Worm (Caenorhabditis elegans) whole organism, L1 larva: ENCODE results near the gene R05H10.3.

Experiments
- alr-1 ChIP-seq: fragments of 200-800 bp; sonication (Bioruptor generic); optimal IDR thresholded peaks from 2 replicates; lab custom pipeline; 2018; ENCODE audit warnings: borderline replicate concordance, mild to moderate bottlenecking, missing genetic modification characterization, missing compliant biosample characterization
- aly-2 ChIP-seq: fragments of 150-350 bp; optimal IDR thresholded peaks from 2 replicates; lab custom pipeline; 2014; ENCODE audit warnings: missing biosample characterization, missing genetic modification characterization
- egl-27 ChIP-seq, 2 experiments: fragments of 150-350 bp in 1 of 2; sonication (generic microtip); optimal IDR thresholded peaks; 3 replicates each; lab custom pipeline; 2017 to 2018; ENCODE audit warnings: missing biosample characterization in 2 of 2, missing genetic modification characterization in 2 of 2, missing genetic modification reagents in 2 of 2
- lin-39 ChIP-seq: fragments of 150-350 bp; optimal IDR thresholded peaks from 2 replicates; lab custom pipeline; 2014; ENCODE audit warnings: missing biosample characterization, missing genetic modification reagents, missing genetic modification characterization
- lir-3 ChIP-seq: sonication (generic microtip); optimal IDR thresholded peaks from 2 replicates; lab custom pipeline; 2016; ENCODE audit warnings: mild to moderate bottlenecking, missing genetic modification characterization, moderate library complexity, missing compliant biosample characterization; ENCODE audit not compliant: poor library complexity
- nhr-11 ChIP-seq: fragments of 150-350 bp; optimal IDR thresholded peaks from 2 replicates; lab custom pipeline; 2014; ENCODE audit warnings: missing biosample characterization, missing genetic modification characterization
- nhr-28 ChIP-seq: fragments of 150-350 bp; optimal IDR thresholded peaks from 2 replicates; lab custom pipeline; 2014; ENCODE audit warnings: missing biosample characterization, missing genetic modification characterization
- nhr-76 ChIP-seq: sonication (generic microtip); optimal IDR thresholded peaks from 2 replicates; lab custom pipeline; 2017; ENCODE audit warnings: missing biosample characterization, missing genetic modification characterization
- nhr-77 ChIP-seq: fragments of 150-350 bp; optimal IDR thresholded peaks from 2 replicates; lab custom pipeline; 2014; ENCODE audit warnings: missing biosample characterization, missing genetic modification characterization
- snpc-4 ChIP-seq: fragments of 150-350 bp; optimal IDR thresholded peaks from 2 replicates; lab custom pipeline; 2014; ENCODE audit warnings: missing biosample characterization, missing genetic modification characterization
- sptf-1 ChIP-seq: fragments of 150-350 bp; optimal IDR thresholded peaks from 2 replicates; lab custom pipeline; 2014; ENCODE audit warnings: missing biosample characterization, missing genetic modification characterization
- tlp-1 ChIP-seq: fragments of 150-350 bp; optimal IDR thresholded peaks from 2 replicates; lab custom pipeline; 2014; ENCODE audit warnings: missing biosample characterization, missing genetic modification characterization
- unc-30 ChIP-seq: sonication (generic microtip); optimal IDR thresholded peaks from 2 replicates; lab custom pipeline; 2017; ENCODE audit warnings: missing biosample characterization, missing genetic modification characterization
- unc-62 ChIP-seq: fragments of 150-350 bp; optimal IDR thresholded peaks from 2 replicates; lab custom pipeline; 2014; ENCODE audit warnings: missing biosample characterization, missing genetic modification reagents, missing genetic modification characterization

DNA sequence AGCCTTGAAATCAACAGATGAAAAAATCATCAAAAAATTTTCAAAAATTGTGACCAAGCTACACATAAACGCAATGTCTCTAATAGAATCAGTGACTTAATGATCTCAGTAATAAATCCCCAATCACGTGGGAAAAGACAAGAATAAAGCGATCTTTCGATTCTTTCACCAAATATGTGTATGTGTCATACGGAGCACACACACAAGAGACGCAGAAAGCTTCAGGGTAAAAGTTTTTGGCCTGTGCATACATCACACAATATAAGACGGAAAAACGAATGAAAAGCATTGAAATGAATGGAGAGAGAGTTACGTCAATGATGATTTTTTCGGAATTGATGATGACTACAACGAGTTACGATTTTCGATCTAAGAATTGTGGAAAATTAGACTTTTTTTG, 49.3 kb upstream of the R05H10.3 start:
- TF ChIP-seq egl-27 (tag; optimal IDR thresholded peaks at IDR 0.05; lab: Kevin White, UChicago) (no peak), nhr-11 (no peak), tlp-1 (no peak), sptf-1 (tag; lab: Kevin White, UChicago) (no peak), nhr-76 (tag; lab: Kevin White, UChicago) (no peak), lin-39 (tag; lab: Kevin White, UChicago) (no peak), nhr-77 (no peak), lir-3 (tag; lab: Kevin White, UChicago) (no peak), snpc-4 (tag; lab: Kevin White, UChicago) (no peak), alr-1 (tag; lab: Kevin White, UChicago) (no peak), unc-30 (tag; lab: Kevin White, UChicago) (no peak), aly-2 (no peak), unc-62 (no peak), nhr-28 (tag; lab: Kevin White, UChicago) (no peak)
